Worm (Caenorhabditis elegans): ENCODE results near the gene C54E10.6.
A peak's percentile ranks its signal among the peaks of the same experiment; 100 is the strongest.

The C54E10.6 gene

DNA sequence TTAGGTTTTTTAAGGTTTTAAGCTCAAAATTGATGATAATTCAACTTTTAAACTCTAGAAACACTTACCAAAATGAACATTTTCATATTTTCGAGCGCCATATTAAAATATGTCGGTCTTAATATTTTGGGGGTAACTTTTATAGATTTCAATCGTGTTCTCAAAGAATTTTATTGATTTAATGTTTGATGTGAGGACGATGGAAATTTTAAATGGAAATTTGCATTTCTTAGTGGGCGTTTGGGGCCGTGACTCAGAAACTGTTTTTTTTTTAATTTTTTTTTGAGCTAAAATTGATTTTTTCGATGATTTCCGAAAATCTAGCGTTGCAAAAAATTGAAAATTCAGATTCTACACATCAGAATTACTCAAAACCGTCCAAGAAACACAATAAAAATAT, 5.3 kb downstream of the C54E10.6 start, which contains the start of gene C54E10.10:
Gene C54E10.10 (minus strand): TSS at position 101 of the 400 bp plus-strand sequence.
- TF ChIP-seq lin-11 (tag; optimal IDR thresholded peaks at IDR 0.05) (no peak), lin-39 (tag; optimal IDR thresholded peaks at IDR 0.05) (no peak), unc-62 (GFP tag; optimal IDR thresholded peaks at IDR 0.05) (no peak), lsy-2 (tag; optimal IDR thresholded peaks at IDR 0.05) (no peak), mab-5 (tag; optimal IDR thresholded peaks at IDR 0.05) (no peak), nhr-6 (tag; optimal IDR thresholded peaks at IDR 0.05) (no peak), nhr-10 (tag; optimal IDR thresholded peaks at IDR 0.05) (no peak), unc-55 (GFP tag; optimal IDR thresholded peaks at IDR 0.05) (no peak), dmd-4 (tag; optimal IDR thresholded peaks at IDR 0.05) (no peak), F13H6.1 (tag; optimal IDR thresholded peaks at IDR 0.05) (no peak), sma-9 (GFP tag; optimal IDR thresholded peaks at IDR 0.05) (no peak), sma-9 (tag; optimal IDR thresholded peaks at IDR 0.05) (no peak), nhr-25 (tag; optimal IDR thresholded peaks at IDR 0.05) (no peak), ZK546.5 (tag; optimal IDR thresholded peaks at IDR 0.05) (no peak), nhr-129 (tag; optimal IDR thresholded peaks at IDR 0.05) (no peak), ztf-1 (GFP tag; conservative IDR thresholded peaks at IDR 0.05) (no peak)

ce11 chrV:18802077-18802476, 6.5 kb downstream of the C54E10.6 start, which contains the start of gene C54E10.11:
Gene C54E10.11, minus strand, starts transcription at chrV:18802177.
- TF ChIP-seq mab-5 (tag; optimal IDR thresholded peaks at IDR 0.05) (no peak), nhr-10 (tag; optimal IDR thresholded peaks at IDR 0.05) (no peak), nhr-23 (tag; optimal IDR thresholded peaks at IDR 0.05) (no peak), ztf-11 (tag; optimal IDR thresholded peaks at IDR 0.05) (no peak)

DNA sequence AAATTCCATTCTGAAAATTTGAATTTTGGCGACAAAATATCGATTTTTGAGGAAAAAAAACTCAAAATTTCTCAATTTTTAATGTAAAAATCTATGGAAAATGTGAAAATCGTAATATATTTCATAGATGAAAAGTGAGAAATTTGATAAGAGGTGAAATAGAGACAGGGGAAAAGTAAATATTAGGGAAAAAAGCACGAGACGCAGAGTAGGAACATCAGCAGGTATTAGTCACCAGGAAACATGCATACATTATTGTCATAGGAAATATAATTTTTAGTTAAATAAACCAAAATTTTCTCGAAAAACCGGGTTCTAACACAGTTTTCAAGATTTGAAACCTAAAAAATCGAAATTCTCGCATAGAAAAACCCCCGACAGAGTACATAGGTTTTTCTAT, 7.7 kb downstream of the C54E10.6 start, which contains the start of gene nhr-170:
Gene nhr-170 (minus strand): TSS at position 16 of the 400 bp plus-strand sequence.
- no peak for TF ChIP-seq ama-1 (optimal IDR thresholded peaks at IDR 0.05)
- peak; percentile 81 for TF ChIP-seq fos-1 (tag; optimal IDR thresholded peaks at IDR 0.05)
- TF ChIP-seq nhr-11 (tag; optimal IDR thresholded peaks at IDR 0.05): no peak
- no peak for TF ChIP-seq egl-27 (tag; optimal IDR thresholded peaks at IDR 0.05)

DNA sequence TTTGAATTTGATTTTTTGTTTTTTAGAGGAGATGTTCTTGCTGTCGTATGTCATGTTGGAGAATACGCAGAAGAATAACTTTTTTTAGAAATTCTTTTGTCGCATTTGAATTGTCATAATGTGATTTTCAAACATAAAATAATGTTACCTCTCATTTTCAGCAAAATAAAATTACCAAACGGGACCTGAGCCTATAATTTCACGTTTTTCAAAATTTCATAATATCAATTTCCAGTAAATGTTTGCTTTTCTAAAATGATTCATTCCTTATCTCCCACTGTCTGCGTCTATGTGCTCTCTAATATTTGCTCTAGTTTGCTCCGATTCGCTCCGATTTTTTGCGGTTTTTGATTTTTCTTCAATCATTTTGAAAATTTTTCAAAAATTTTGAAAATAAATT, 17.9 kb downstream of the C54E10.6 start, which contains the start of gene nhr-231:
Gene nhr-231 (plus strand): TSS at position 301 of the 400 bp plus-strand sequence.
- TF ChIP-seq fos-1 (tag; optimal IDR thresholded peaks at IDR 0.05): peak; percentile 34
- no peak for TF ChIP-seq ceh-82 (tag; optimal IDR thresholded peaks at IDR 0.05)

ce11 chrV:18787417-18787918, 21.1 kb downstream of the C54E10.6 start, which contains the start of gene Y17D7B.2:
Gene Y17D7B.2, plus strand, starts transcription at chrV:18787739.
- TF ChIP-seq fos-1 (tag; optimal IDR thresholded peaks at IDR 0.05): peak; percentile 73
- no peak for TF ChIP-seq egl-27 (tag; optimal IDR thresholded peaks at IDR 0.05)

ce11 chrV:18786694-18787093, 21.8 kb downstream of the C54E10.6 start, which contains the start of gene Y17D7B.3:
Gene Y17D7B.3, minus strand, starts transcription at chrV:18786794.
- TF ChIP-seq snpc-4 (tag; optimal IDR thresholded peaks at IDR 0.05) (no peak), ceh-82 (tag; optimal IDR thresholded peaks at IDR 0.05) (no peak), nhr-6 (tag; optimal IDR thresholded peaks at IDR 0.05) (no peak), Y55F3AM.14 (GFP tag; optimal IDR thresholded peaks at IDR 0.05) (no peak), nhr-25 (tag; optimal IDR thresholded peaks at IDR 0.05) (no peak), ama-1 (optimal IDR thresholded peaks at IDR 0.05) (no peak), nhr-11 (tag; optimal IDR thresholded peaks at IDR 0.05) (no peak), ztf-4 (tag; optimal IDR thresholded peaks at IDR 0.05) (no peak), lin-11 (tag; optimal IDR thresholded peaks at IDR 0.05) (no peak), nhr-77 (tag; optimal IDR thresholded peaks at IDR 0.05) (no peak), sem-4 (tag; optimal IDR thresholded peaks at IDR 0.05) (no peak), ztf-11 (tag; optimal IDR thresholded peaks at IDR 0.05) (no peak), lsy-2 (tag; optimal IDR thresholded peaks at IDR 0.05) (no peak), ceh-16 (tag; optimal IDR thresholded peaks at IDR 0.05) (no peak), gmeb-1 (tag; optimal IDR thresholded peaks at IDR 0.05) (no peak), unc-55 (GFP tag; optimal IDR thresholded peaks at IDR 0.05) (no peak), zag-1 (tag; optimal IDR thresholded peaks at IDR 0.05) (no peak)
